Worm (Caenorhabditis elegans) whole organism, late embryonic: Measurements from ENCODE around the gene irld-7.

Experiments
- F13H6.1 ChIP-seq: sonication (generic microtip); optimal IDR thresholded peaks from 2 replicates; lab custom pipeline; 2016; ENCODE audit warnings: missing genetic modification characterization, missing compliant biosample characterization
- ama-1 ChIP-seq: fragments of 150-350 bp; optimal IDR thresholded peaks from 2 replicates; lab custom pipeline; 2014
- ceh-18 ChIP-seq: sonication (generic microtip); optimal IDR thresholded peaks from 2 replicates; lab custom pipeline; 2016; ENCODE audit warnings: missing genetic modification characterization, missing compliant biosample characterization
- dmd-4 ChIP-seq: sonication (generic microtip); optimal IDR thresholded peaks from 2 replicates; lab custom pipeline; 2016; ENCODE audit warnings: borderline replicate concordance, missing genetic modification characterization, missing compliant biosample characterization
- dve-1 ChIP-seq: sonication (generic microtip); optimal IDR thresholded peaks from 2 replicates; lab custom pipeline; 2017; ENCODE audit warnings: antibody characterized with exemption, mild to moderate bottlenecking, missing genetic modification characterization, missing compliant biosample characterization
- mec-3 ChIP-seq: sonication (generic microtip); optimal IDR thresholded peaks from 2 replicates; lab custom pipeline; 2016; ENCODE audit warnings: borderline replicate concordance, missing genetic modification characterization, missing compliant biosample characterization
- pha-4 ChIP-seq: fragments of 150-350 bp; optimal IDR thresholded peaks from 2 replicates; lab custom pipeline; 2018; ENCODE audit warnings: missing biosample characterization, missing genetic modification reagents, missing genetic modification characterization
- pqm-1 ChIP-seq: sonication (generic microtip); optimal IDR thresholded peaks from 2 replicates; lab custom pipeline; 2016; ENCODE audit warnings: missing genetic modification characterization, missing compliant biosample characterization
- rnt-1 ChIP-seq: sonication (generic microtip); optimal IDR thresholded peaks from 2 replicates; lab custom pipeline; 2016; ENCODE audit warnings: missing genetic modification characterization, missing compliant biosample characterization
- unc-86 ChIP-seq: sonication (generic microtip); optimal IDR thresholded peaks from 2 replicates; lab custom pipeline; 2016; ENCODE audit warnings: missing genetic modification characterization, missing compliant biosample characterization

ce11 chrIV:6621252-6621651 is 31.1 kb downstream of the irld-7 start, which contains the start of gene C01B10.3:
- no peak for TF ChIP-seq dve-1 (tag; lab: Kevin White, UChicago)
- no peak for TF ChIP-seq mec-3 (tag; lab: Kevin White, UChicago)
- TF ChIP-seq rnt-1 (tag; lab: Kevin White, UChicago), result no peak
- TF ChIP-seq F13H6.1, result no peak
- TF ChIP-seq dmd-4 (tag; lab: Kevin White, UChicago), result no peak
- TF ChIP-seq unc-86 (tag; lab: Kevin White, UChicago), result no peak
- TF ChIP-seq pqm-1, result no peak
- no peak for TF ChIP-seq ceh-18 (tag; lab: Kevin White, UChicago)
- TF ChIP-seq pha-4 (tag; lab: Kevin White, UChicago), result no peak
- no peak for TF ChIP-seq ama-1 (lab: Kevin White, UChicago)
